Worm (Caenorhabditis elegans): ENCODE results near the gene dgat-2.
"Not testable (repeated sequence)": the region's sequence is repeated elsewhere in the genome, so short reads cannot be mapped to it uniquely, and the experiment has no call there.

Gene dgat-2

ce11 chrV:17660003-17660402 is at the start of gene dgat-2:
Gene dgat-2, plus strand, starts transcription at chrV:17660303.
- no peak for TF ChIP-seq tbx-2 (tag; optimal IDR thresholded peaks at IDR 0.05)
- no peak for TF ChIP-seq nhr-77 (tag; optimal IDR thresholded peaks at IDR 0.05)
- no peak for TF ChIP-seq nhr-67 (tag; optimal IDR thresholded peaks at IDR 0.05)
- TF ChIP-seq R02D3.7 (tag; optimal IDR thresholded peaks at IDR 0.05): no peak
- TF ChIP-seq ceh-9 (tag; optimal IDR thresholded peaks at IDR 0.05): no peak
- TF ChIP-seq nhr-76 (tag; optimal IDR thresholded peaks at IDR 0.05): no peak
- TF ChIP-seq nhr-23 (tag; optimal IDR thresholded peaks at IDR 0.05): no peak
- TF ChIP-seq pha-4 (tag; optimal IDR thresholded peaks at IDR 0.05): no peak
- no peak for TF ChIP-seq jun-1 (tag; optimal IDR thresholded peaks at IDR 0.05)
- TF ChIP-seq elt-2 (tag; optimal IDR thresholded peaks at IDR 0.05): no peak
- no peak for TF ChIP-seq pqm-1 (tag; optimal IDR thresholded peaks at IDR 0.05)
- TF ChIP-seq elt-3 (tag; optimal IDR thresholded peaks at IDR 0.05): no peak

- TF ChIP-seq nhr-25 (tag; optimal IDR thresholded peaks at IDR 0.05); nhr-23 (tag; optimal IDR thresholded peaks at IDR 0.05); unc-62 (GFP tag; optimal IDR thresholded peaks at IDR 0.05): not testable (repeated sequence)
These were observed 49.6 kb upstream of the dgat-2 start, which contains the start of gene Y6G8.15 for ce11 chrV:17610503-17610902. Gene Y6G8.15, minus strand, starts transcription at chrV:17610603.

DNA sequence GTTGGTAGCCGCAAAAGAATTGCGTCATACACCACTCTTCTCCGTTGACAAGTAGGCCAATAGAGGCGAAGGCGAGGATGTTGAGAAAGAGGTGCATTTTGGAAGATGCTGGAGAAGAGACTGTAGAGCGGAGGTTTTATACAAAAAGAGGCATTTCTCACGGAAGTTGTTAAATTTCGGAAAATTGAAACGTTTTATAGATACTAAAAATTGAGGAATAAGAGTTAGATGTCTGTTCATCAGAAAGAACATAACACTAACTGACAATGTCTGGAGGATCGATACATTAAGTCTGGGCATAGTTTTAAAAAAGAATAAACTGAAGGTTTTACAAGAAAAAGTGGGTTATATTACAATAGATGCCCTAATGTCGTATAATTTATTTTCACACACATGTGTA is 45.9 kb upstream of the dgat-2 start, which contains the start of gene Y6G8.14:
Y6G8.14 (minus strand) TSS at position 101 of the 400 bp plus-strand sequence.
- TF ChIP-seq zag-1 (tag; optimal IDR thresholded peaks at IDR 0.05): no peak
- no peak for TF ChIP-seq ceh-16 (tag; optimal IDR thresholded peaks at IDR 0.05)
- no peak for TF ChIP-seq ztf-4 (tag; optimal IDR thresholded peaks at IDR 0.05)
- no peak for TF ChIP-seq ztf-11 (tag; optimal IDR thresholded peaks at IDR 0.05)
- TF ChIP-seq nhr-12 (tag; optimal IDR thresholded peaks at IDR 0.05): no peak
- no peak for TF ChIP-seq hmg-11 (tag; optimal IDR thresholded peaks at IDR 0.05)
- TF ChIP-seq fkh-10 (GFP tag; optimal IDR thresholded peaks at IDR 0.05): no peak
- no peak for TF ChIP-seq nfya-1 (tag; optimal IDR thresholded peaks at IDR 0.05; ENCODE audit: insufficient read depth)
- no peak for TF ChIP-seq elt-1 (tag; optimal IDR thresholded peaks at IDR 0.05)
- no peak for TF ChIP-seq egl-5 (tag; optimal IDR thresholded peaks at IDR 0.05)
- no peak for TF ChIP-seq ceh-82 (tag; optimal IDR thresholded peaks at IDR 0.05)
- TF ChIP-seq fkh-2 (tag; optimal IDR thresholded peaks at IDR 0.05): no peak
- TF ChIP-seq lsy-12 (tag; optimal IDR thresholded peaks at IDR 0.05): no peak
- no peak for TF ChIP-seq elt-2 (tag; optimal IDR thresholded peaks at IDR 0.05)
- no peak for TF ChIP-seq pha-4 (tag; optimal IDR thresholded peaks at IDR 0.05)
- TF ChIP-seq lin-15B (tag; optimal IDR thresholded peaks at IDR 0.05): no peak
- no peak for TF ChIP-seq R02D3.7 (tag; optimal IDR thresholded peaks at IDR 0.05)
- no peak for TF ChIP-seq elt-3 (tag; optimal IDR thresholded peaks at IDR 0.05)

ce11 chrV:17615609-17616008 is 44.5 kb upstream of the dgat-2 start, which contains the start of gene Y6G8.5:
Gene Y6G8.5, minus strand, starts transcription at chrV:17615709.
- no peak for TF ChIP-seq elt-1 (tag; optimal IDR thresholded peaks at IDR 0.05)
- TF ChIP-seq fkh-2 (tag; optimal IDR thresholded peaks at IDR 0.05): no peak
- no peak for TF ChIP-seq eor-1 (tag; optimal IDR thresholded peaks at IDR 0.05)
- TF ChIP-seq fos-1 (tag; optimal IDR thresholded peaks at IDR 0.05): no peak
- no peak for TF ChIP-seq ztf-4 (tag; optimal IDR thresholded peaks at IDR 0.05)
- TF ChIP-seq egl-5 (tag; optimal IDR thresholded peaks at IDR 0.05): no peak
- no peak for TF ChIP-seq mdl-1 (tag; optimal IDR thresholded peaks at IDR 0.05)
- TF ChIP-seq nhr-25 (tag; optimal IDR thresholded peaks at IDR 0.05): no peak
- no peak for TF ChIP-seq pha-4 (tag; optimal IDR thresholded peaks at IDR 0.05)
- no peak for TF ChIP-seq daf-12 (tag; optimal IDR thresholded peaks at IDR 0.05)
- TF ChIP-seq ZK546.5 (tag; optimal IDR thresholded peaks at IDR 0.05): no peak
- TF ChIP-seq elt-2 (tag; optimal IDR thresholded peaks at IDR 0.05): no peak

DNA sequence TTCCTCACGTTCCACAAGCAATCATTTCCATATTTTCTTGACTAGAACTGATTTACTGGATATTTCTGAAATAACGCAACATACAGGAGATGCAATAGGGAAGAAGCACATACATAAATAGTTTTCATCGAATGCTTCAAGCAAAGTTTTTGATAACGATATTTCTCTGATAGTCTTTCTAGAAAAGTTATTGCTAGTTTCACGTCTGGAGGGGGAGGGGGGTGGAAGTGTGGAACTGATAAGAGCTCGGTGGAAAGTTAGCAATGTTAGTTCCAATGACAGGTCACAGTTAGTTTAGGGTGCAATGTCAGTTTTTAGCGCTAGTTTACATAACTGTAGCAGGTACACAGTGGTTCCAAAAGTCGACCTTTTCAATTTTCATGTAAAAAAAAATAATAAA is 43.3 kb upstream of the dgat-2 start, which contains the start of gene Y6G8.6:
Y6G8.6 (minus strand) TSS at position 98 of the 400 bp plus-strand sequence.
- TF ChIP-seq elt-2 (tag; optimal IDR thresholded peaks at IDR 0.05): peak; percentile 83
- TF ChIP-seq nhr-28 (tag; optimal IDR thresholded peaks at IDR 0.05): no peak
